Worm (Caenorhabditis elegans) whole organism, L1 larva: ENCODE measurements around the gene avr-15.

Source experiments
- C16A3.4 ChIP-seq: fragments of 150-350 bp; optimal IDR thresholded peaks from 2 replicates; lab custom pipeline; 2014; ENCODE audit warnings: missing biosample characterization, missing genetic modification characterization
- C34B4.2 ChIP-seq: sonication (generic microtip); optimal IDR thresholded peaks from 2 replicates; lab custom pipeline; 2017; ENCODE audit warnings: mild to moderate bottlenecking, missing genetic modification characterization, missing compliant biosample characterization
- alr-1 ChIP-seq: fragments of 200-800 bp; sonication (Bioruptor generic); optimal IDR thresholded peaks from 2 replicates; lab custom pipeline; 2018; ENCODE audit warnings: borderline replicate concordance, mild to moderate bottlenecking, missing genetic modification characterization, missing compliant biosample characterization
- aly-2 ChIP-seq: fragments of 150-350 bp; optimal IDR thresholded peaks from 2 replicates; lab custom pipeline; 2014; ENCODE audit warnings: missing biosample characterization, missing genetic modification characterization
- ama-1 ChIP-seq: fragments of 150-350 bp; optimal IDR thresholded peaks from 2 replicates; lab custom pipeline; 2014
- ceh-8 ChIP-seq: fragments of 200-800 bp; sonication (Bioruptor generic); optimal IDR thresholded peaks from 2 replicates; lab custom pipeline; 2018; ENCODE audit warnings: mild to moderate bottlenecking, missing genetic modification characterization, moderate library complexity, missing compliant biosample characterization
- dsc-1 ChIP-seq: sonication (generic microtip); optimal IDR thresholded peaks from 2 replicates; lab custom pipeline; 2016; ENCODE audit warnings: mild to moderate bottlenecking, missing genetic modification characterization, missing compliant biosample characterization
- egl-13 ChIP-seq: sonication (generic microtip); optimal IDR thresholded peaks from 2 replicates; lab custom pipeline; 2016; ENCODE audit warnings: missing genotype, missing genetic modification reagents, missing genetic modification characterization, missing compliant biosample characterization
- elt-2 ChIP-seq: sonication (generic microtip); optimal IDR thresholded peaks from 2 replicates; lab custom pipeline; 2016; ENCODE audit warnings: missing genetic modification characterization, mild to moderate bottlenecking, inconsistent platforms, missing compliant biosample characterization, missing genetic modification reagents
- elt-3 ChIP-seq, 6 experiments: fragments of 150-350 bp in 1 of 6; sonication (generic microtip); optimal IDR thresholded peaks; 2 replicates each; lab custom pipeline; 2017 to 2018; ENCODE audit warnings: missing biosample characterization in 6 of 6, missing genetic modification characterization in 6 of 6, inconsistent platforms in 1 of 6
- fkh-10 ChIP-seq: sonication (generic microtip); optimal IDR thresholded peaks from 2 replicates; lab custom pipeline; 2017; ENCODE audit warnings: missing biosample characterization, missing genetic modification reagents, missing genetic modification characterization
- fkh-4 ChIP-seq: sonication (generic microtip); optimal IDR thresholded peaks from 2 replicates; lab custom pipeline; 2016; ENCODE audit warnings: missing compliant biosample characterization, missing genetic modification characterization, borderline replicate concordance
- grh-1 ChIP-seq: fragments of 200-800 bp; sonication (Bioruptor generic); IDR thresholded peaks from 2 replicates; pipeline ENCODE4 v1.3.6; 2022; ENCODE audit warnings: missing genetic modification reagents, missing genetic modification characterization, missing compliant biosample characterization
- hlh-4 ChIP-seq: sonication (generic microtip); optimal IDR thresholded peaks from 2 replicates; lab custom pipeline; 2016; ENCODE audit warnings: mild to moderate bottlenecking, missing genetic modification characterization, missing compliant biosample characterization
- hpl-2 ChIP-seq: fragments of 150-350 bp; optimal IDR thresholded peaks from 2 replicates; lab custom pipeline; 2014; ENCODE audit warnings: missing biosample characterization, missing genetic modification reagents, missing genetic modification characterization
- jun-1 ChIP-seq: fragments of 150-350 bp; optimal IDR thresholded peaks from 2 replicates; lab custom pipeline; 2014; ENCODE audit warnings: missing biosample characterization, missing genetic modification reagents, missing genetic modification characterization
- lin-14 ChIP-seq: fragments of 200-800 bp; sonication (Bioruptor generic); optimal IDR thresholded peaks from 2 replicates; lab custom pipeline; 2018; ENCODE audit warnings: mild to moderate bottlenecking, missing genetic modification characterization, moderate library complexity, missing compliant biosample characterization
- lin-39 ChIP-seq: fragments of 150-350 bp; optimal IDR thresholded peaks from 2 replicates; lab custom pipeline; 2014; ENCODE audit warnings: missing biosample characterization, missing genetic modification reagents, missing genetic modification characterization
- lsy-2 ChIP-seq, 2 experiments: fragments of 150-350 bp; optimal IDR thresholded peaks; 2 replicates each; lab custom pipeline; 2014; ENCODE audit warnings: missing biosample characterization in 2 of 2, missing genetic modification characterization in 2 of 2
- mdl-1 ChIP-seq, 2 experiments: fragments of 150-350 bp; optimal IDR thresholded peaks; 2 replicates each; lab custom pipeline; 2014 to 2017; ENCODE audit warnings: missing biosample characterization in 2 of 2, missing genetic modification characterization in 2 of 2, inconsistent platforms in 1 of 2
- mep-1 ChIP-seq: fragments of 150-350 bp; optimal IDR thresholded peaks from 2 replicates; lab custom pipeline; 2014; ENCODE audit warnings: missing biosample characterization, missing genetic modification characterization
- nhr-12 ChIP-seq: sonication (generic microtip); optimal IDR thresholded peaks from 2 replicates; lab custom pipeline; 2017; ENCODE audit warnings: missing biosample characterization, missing genetic modification characterization
- nhr-19 ChIP-seq: fragments of 200-800 bp; sonication (Bioruptor generic); conservative IDR thresholded peaks from 2 replicates; pipeline ENCODE4 v1.3.6; 2022; ENCODE audit warnings: missing genetic modification characterization, missing compliant biosample characterization
- nhr-20 ChIP-seq: sonication (generic microtip); optimal IDR thresholded peaks from 2 replicates; lab custom pipeline; 2016; ENCODE audit warnings: mild to moderate bottlenecking, missing genetic modification characterization, missing compliant biosample characterization
- nhr-237 ChIP-seq: fragments of 150-350 bp; optimal IDR thresholded peaks from 2 replicates; lab custom pipeline; 2014; ENCODE audit warnings: missing biosample characterization, missing genetic modification characterization
- nhr-28 ChIP-seq: fragments of 150-350 bp; optimal IDR thresholded peaks from 2 replicates; lab custom pipeline; 2014; ENCODE audit warnings: missing biosample characterization, missing genetic modification characterization
- nhr-76 ChIP-seq: sonication (generic microtip); optimal IDR thresholded peaks from 2 replicates; lab custom pipeline; 2017; ENCODE audit warnings: missing biosample characterization, missing genetic modification characterization
- nhr-77 ChIP-seq: fragments of 150-350 bp; optimal IDR thresholded peaks from 2 replicates; lab custom pipeline; 2014; ENCODE audit warnings: missing biosample characterization, missing genetic modification characterization
- pag-3 ChIP-seq: sonication (generic microtip); optimal IDR thresholded peaks from 2 replicates; lab custom pipeline; 2017; ENCODE audit warnings: missing genetic modification characterization, mild to moderate bottlenecking, missing compliant biosample characterization, antibody characterized with exemption, borderline replicate concordance; ENCODE audit not compliant: insufficient read depth
- pax-3 ChIP-seq: fragments of 200-800 bp; sonication (Bioruptor generic); optimal IDR thresholded peaks from 2 replicates; lab custom pipeline; 2018; ENCODE audit warnings: mild to moderate bottlenecking, missing genetic modification characterization, moderate library complexity, missing compliant biosample characterization
- rnt-1 ChIP-seq: sonication (generic microtip); optimal IDR thresholded peaks from 2 replicates; lab custom pipeline; 2016; ENCODE audit warnings: mild to moderate bottlenecking, missing genetic modification characterization, moderate library complexity, missing compliant biosample characterization
- skn-1 ChIP-seq: fragments of 150-350 bp; optimal IDR thresholded peaks from 2 replicates; lab custom pipeline; 2014; ENCODE audit warnings: missing biosample characterization, missing genetic modification characterization
- sup-37 ChIP-seq: fragments of 200-800 bp; sonication (Bioruptor generic); optimal IDR thresholded peaks from 2 replicates; lab custom pipeline; 2018; ENCODE audit warnings: mild to moderate bottlenecking, missing genetic modification characterization, missing compliant biosample characterization
- tbx-2 ChIP-seq: sonication (generic microtip); optimal IDR thresholded peaks from 2 replicates; lab custom pipeline; 2016; ENCODE audit warnings: missing genetic modification characterization, missing compliant biosample characterization
- unc-130 ChIP-seq: fragments of 150-350 bp; optimal IDR thresholded peaks from 2 replicates; lab custom pipeline; 2017; ENCODE audit warnings: missing biosample characterization, missing genetic modification characterization, inconsistent platforms
- unc-62 ChIP-seq: fragments of 150-350 bp; optimal IDR thresholded peaks from 2 replicates; lab custom pipeline; 2014; ENCODE audit warnings: missing biosample characterization, missing genetic modification reagents, missing genetic modification characterization
- vab-15 ChIP-seq: sonication (generic microtip); optimal IDR thresholded peaks from 2 replicates; lab custom pipeline; 2017; ENCODE audit warnings: missing genotype, mild to moderate bottlenecking, missing genetic modification characterization, missing compliant biosample characterization
- ztf-4 ChIP-seq: fragments of 150-350 bp; optimal IDR thresholded peaks from 2 replicates; lab custom pipeline; 2014; ENCODE audit warnings: missing biosample characterization, missing genetic modification characterization

avr-15 gene

ce11 chrV:13551601-13552000 is 40.1 kb upstream of the avr-15 start, which contains the start of the genes C56A3.4 and C56A3.5 (continued):
- TF ChIP-seq hpl-2 (GFP tag; lab: Kevin White, UChicago) (no peak), nhr-77 (tag; lab: Kevin White, UChicago) (no peak), rnt-1 (tag; lab: Kevin White, UChicago) (peak; percentile 94), sup-37 (GFP tag; lab: Kevin White, UChicago) (no peak), aly-2 (no peak), lsy-2 (tag; optimal IDR thresholded peaks at IDR 0.05; lab: Kevin White, UChicago) (peak; percentile 48 to 65), ztf-4 (tag; lab: Kevin White, UChicago) (no peak), nhr-12 (tag; lab: Kevin White, UChicago) (no peak), jun-1 (tag; lab: Kevin White, UChicago) (peak; percentile 27), dsc-1 (peak; percentile 55), skn-1 (tag; lab: Kevin White, UChicago) (peak; percentile 62), mdl-1 (tag; optimal IDR thresholded peaks at IDR 0.05; lab: Kevin White, UChicago) (peak in 1 of 2 experiments; percentile 50), unc-62 (GFP tag; lab: Kevin White, UChicago) (no peak), nhr-237 (no peak), nhr-19 (GFP tag; lab: Robert Waterston, UW) (peak; percentile 65), tbx-2 (tag; lab: Kevin White, UChicago) (peak; percentile 62), lin-14 (GFP tag; lab: Kevin White, UChicago) (peak; percentile 70), pag-3 (no peak), C34B4.2 (tag; lab: Kevin White, UChicago) (no peak), elt-3 (tag; optimal IDR thresholded peaks at IDR 0.05; lab: Kevin White, UChicago) (peak in 1 of 6 experiments; percentile 9), elt-2 (peak; percentile 32), unc-130 (tag; lab: Kevin White, UChicago) (no peak), nhr-20 (tag; lab: Kevin White, UChicago) (peak; percentile 58), mep-1 (tag; lab: Kevin White, UChicago) (peak; percentile 56), ceh-8 (peak; percentile 20), egl-13 (tag; lab: Kevin White, UChicago) (peak; percentile 59), C16A3.4 (tag; lab: Kevin White, UChicago) (peak; percentile 24), nhr-76 (tag; lab: Kevin White, UChicago) (no peak), grh-1 (GFP tag; lab: Robert Waterston, UW) (no peak), hlh-4 (no peak), alr-1 (no peak), fkh-10 (GFP tag; lab: Kevin White, UChicago) (no peak), lin-39 (tag; lab: Kevin White, UChicago) (no peak), fkh-4 (tag; lab: Kevin White, UChicago) (peak; percentile 67), ama-1 (no peak), pax-3 (tag; lab: Kevin White, UChicago) (peak; percentile 88), vab-15 (no peak)

ce11 chrV:13536058-13536579 is 24.6 kb upstream of the avr-15 start, which contains the start of gene frpr-5:
Gene frpr-5, minus strand, starts transcription at chrV:13536108.
- TF ChIP-seq lin-14 (GFP tag; lab: Kevin White, UChicago) (peak; percentile 16), unc-130 (tag; lab: Kevin White, UChicago) (no peak), tbx-2 (tag; lab: Kevin White, UChicago) (peak; percentile 59)

DNA sequence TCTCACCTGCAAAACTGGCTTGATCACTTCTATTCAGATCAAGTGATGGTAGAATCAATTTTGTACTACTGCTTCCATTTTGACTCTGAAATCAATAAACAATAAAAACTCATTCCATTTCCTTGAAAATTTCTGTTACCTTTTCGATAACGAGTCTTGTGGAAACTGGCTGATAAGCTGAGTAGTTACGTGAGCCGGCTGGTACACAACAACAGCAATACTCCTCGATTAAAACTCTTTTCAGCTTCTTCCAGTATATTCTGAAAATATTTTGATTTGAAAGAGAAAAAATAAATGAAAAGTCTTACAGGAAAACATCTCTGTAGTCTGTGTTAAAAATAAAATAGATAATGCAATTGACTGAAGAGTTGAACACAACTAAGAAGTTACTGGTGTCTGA is 21.0 kb upstream of the avr-15 start:
- TF ChIP-seq ceh-8 (no peak), elt-3 (tag; optimal IDR thresholded peaks at IDR 0.05; lab: Kevin White, UChicago) (no peak), grh-1 (GFP tag; lab: Robert Waterston, UW) (no peak), nhr-28 (tag; lab: Kevin White, UChicago) (no peak), mdl-1 (tag; optimal IDR thresholded peaks at IDR 0.05; lab: Kevin White, UChicago) (no peak)
